Fruit fly (Drosophila melanogaster) whole organism, embryonic: ENCODE data around the gene Osi2.

Experiments
- Abd-B ChIP-seq: fragments of 200-800 bp; sonication (Bioruptor generic); optimal IDR thresholded peaks from 2 replicates; lab custom pipeline; 2018; ENCODE audit warnings: missing biosample characterization, mild to moderate bottlenecking, missing genetic modification characterization, moderate library complexity
- Awh ChIP-seq: fragments of 200-800 bp; sonication (Bioruptor generic); IDR thresholded peaks from 2 replicates; pipeline ENCODE4, ENCODE4 v1.3.6; 2022; ENCODE audit warnings: missing biosample characterization, missing genetic modification characterization
- B-H2 ChIP-seq: fragments of 200-800 bp; sonication (Bioruptor generic); optimal IDR thresholded peaks from 2 replicates; lab custom pipeline; 2018; ENCODE audit warnings: missing biosample characterization, mild to moderate bottlenecking, missing genetic modification characterization
- CG10209 ChIP-seq: fragments of 200-800 bp; sonication (Bioruptor generic); optimal IDR thresholded peaks from 3 replicates; lab custom pipeline; 2017; ENCODE audit warnings: missing biosample characterization, mild to moderate bottlenecking, missing genetic modification characterization, missing genetic modification reagents
- CG10959 ChIP-seq: fragments of 200-800 bp; sonication (Bioruptor generic); IDR thresholded peaks from 2 replicates; pipeline ENCODE4 v1.3.6; 2022; ENCODE audit warnings: missing biosample characterization, missing genetic modification characterization
- CG11085 ChIP-seq: fragments of 200-800 bp; sonication (Bioruptor generic); IDR thresholded peaks from 2 replicates; pipeline ENCODE4 v1.3.6; 2022; ENCODE audit warnings: missing biosample characterization, missing genetic modification characterization
- CG11456 ChIP-seq: fragments of 200-800 bp; sonication (Bioruptor generic); IDR thresholded peaks from 3 replicates; pipeline ENCODE4 v1.3.6; 2022; ENCODE audit warnings: missing biosample characterization, missing genetic modification characterization
- CG11504 ChIP-seq: fragments of 200-800 bp; sonication (Bioruptor generic); optimal IDR thresholded peaks from 3 replicates; lab custom pipeline; 2019; ENCODE audit warnings: missing biosample characterization, mild to moderate bottlenecking, missing genetic modification characterization, moderate library complexity
- CG12104 ChIP-seq: fragments of 200-800 bp; sonication (Bioruptor generic); optimal IDR thresholded peaks from 3 replicates; lab custom pipeline; 2016; ENCODE audit warnings: missing biosample characterization, missing genetic modification characterization
- CG14965 ChIP-seq: fragments of 200-800 bp; sonication (Bioruptor generic); optimal IDR thresholded peaks from 2 replicates; lab custom pipeline; 2016; ENCODE audit warnings: missing biosample characterization, missing genetic modification characterization, borderline replicate concordance
- CG16815 ChIP-seq: fragments of 200-800 bp; sonication (Bioruptor generic); optimal IDR thresholded peaks from 3 replicates; lab custom pipeline; 2017; ENCODE audit warnings: missing biosample characterization, mild to moderate bottlenecking, missing genetic modification characterization
- CG17568 ChIP-seq: fragments of 200-800 bp; sonication (Bioruptor generic); optimal IDR thresholded peaks from 2 replicates; lab custom pipeline; 2018; ENCODE audit warnings: missing biosample characterization, mild to moderate bottlenecking, missing genetic modification characterization, moderate library complexity
- CG2120 ChIP-seq: fragments of 200-800 bp; sonication (Bioruptor generic); optimal IDR thresholded peaks from 3 replicates; lab custom pipeline; 2016; ENCODE audit warnings: missing biosample characterization, missing genetic modification characterization
- CG2889 ChIP-seq: fragments of 200-800 bp; sonication (Bioruptor generic); IDR thresholded peaks from 3 replicates; pipeline ENCODE4 v1.3.6; 2022; ENCODE audit warnings: missing biosample characterization, missing genetic modification characterization
- CG32532 ChIP-seq: fragments of 200-800 bp; sonication (Bioruptor generic); IDR thresholded peaks from 2 replicates; pipeline ENCODE4 v1.3.6; 2022; ENCODE audit warnings: missing biosample characterization, missing genetic modification characterization
- CG32772 ChIP-seq: fragments of 200-800 bp; sonication (Bioruptor generic); IDR thresholded peaks from 2 replicates; pipeline ENCODE4 v1.3.6; 2022; ENCODE audit warnings: missing biosample characterization, missing genetic modification characterization
- CG3995 ChIP-seq: fragments of 200-800 bp; sonication (Bioruptor generic); optimal IDR thresholded peaks from 3 replicates; lab custom pipeline; 2016; ENCODE audit warnings: missing biosample characterization, missing genetic modification characterization
- CG42726 ChIP-seq: fragments of 200-800 bp; sonication (Bioruptor generic); IDR thresholded peaks from 2 replicates; pipeline ENCODE4 v1.3.6; 2022; ENCODE audit warnings: missing biosample characterization, missing genetic modification characterization; ENCODE audit not compliant: partially characterized antibody
- CG43689 ChIP-seq: fragments of 200-800 bp; sonication (Bioruptor generic); IDR thresholded peaks from 2 replicates; pipeline ENCODE4 v1.3.6; 2022; ENCODE audit warnings: missing biosample characterization, missing genetic modification characterization
- CG6765 ChIP-seq: fragments of 200-800 bp; sonication (Bioruptor generic); optimal IDR thresholded peaks from 3 replicates; lab custom pipeline; 2017; ENCODE audit warnings: missing biosample characterization, mild to moderate bottlenecking, missing genetic modification characterization
- CG7987 ChIP-seq: fragments of 200-800 bp; sonication (Bioruptor generic); optimal IDR thresholded peaks from 2 replicates; lab custom pipeline; 2018; ENCODE audit warnings: missing biosample characterization, mild to moderate bottlenecking, missing genetic modification characterization, moderate library complexity
- CG8765 ChIP-seq: fragments of 200-800 bp; sonication (Bioruptor generic); IDR thresholded peaks from 2 replicates; pipeline ENCODE4 v1.3.6; 2022; ENCODE audit warnings: missing biosample characterization, missing genetic modification characterization
- CG9609 ChIP-seq: fragments of 200-800 bp; sonication (Bioruptor generic); optimal IDR thresholded peaks from 3 replicates; lab custom pipeline; 2016; ENCODE audit warnings: missing biosample characterization, missing genetic modification characterization
- CkIIα-i1 ChIP-seq: fragments of 200-800 bp; sonication (Bioruptor generic); IDR thresholded peaks from 2 replicates; pipeline ENCODE4 v1.3.6; 2022; ENCODE audit warnings: missing biosample characterization, missing genetic modification characterization
- Dad ChIP-seq: fragments of 200-800 bp; sonication (Bioruptor generic); optimal IDR thresholded peaks from 3 replicates; lab custom pipeline; 2016; ENCODE audit warnings: missing biosample characterization, missing genetic modification characterization
- Ets65A ChIP-seq: fragments of 200-800 bp; sonication (Bioruptor generic); peaks from one replicate; lab custom pipeline; 2016; ENCODE audit warnings: missing biosample characterization, missing genetic modification characterization
- Fer1 ChIP-seq: fragments of 200-800 bp; sonication (Bioruptor generic); optimal IDR thresholded peaks from 2 replicates; lab custom pipeline; 2017; ENCODE audit warnings: missing biosample characterization, mild to moderate bottlenecking, missing genetic modification characterization
- Fer3 ChIP-seq: fragments of 200-800 bp; sonication (Bioruptor generic); optimal IDR thresholded peaks from 2 replicates; lab custom pipeline; 2018; ENCODE audit warnings: missing biosample characterization, mild to moderate bottlenecking, missing genetic modification characterization, moderate library complexity
- H2.0 ChIP-seq: fragments of 200-800 bp; sonication (Bioruptor generic); IDR thresholded peaks from 2 replicates; pipeline ENCODE4 v1.3.6; 2022; ENCODE audit warnings: missing biosample characterization, missing genetic modification characterization
- Jarid2 ChIP-seq: fragments of 200-800 bp; sonication (Bioruptor generic); optimal IDR thresholded peaks from 3 replicates; lab custom pipeline; 2017; ENCODE audit warnings: mild to moderate bottlenecking, missing biosample characterization, missing genetic modification reagents, missing genetic modification characterization
- Meics ChIP-seq: fragments of 200-800 bp; sonication (Bioruptor generic); optimal IDR thresholded peaks from 2 replicates; lab custom pipeline; 2017; ENCODE audit warnings: missing biosample characterization, mild to moderate bottlenecking, missing genetic modification characterization
- Nf-YA ChIP-seq: fragments of 200-800 bp; sonication (Bioruptor generic); IDR thresholded peaks from 2 replicates; pipeline ENCODE4 v1.3.6; 2022; ENCODE audit warnings: missing biosample characterization, missing genetic modification characterization
- Oaz ChIP-seq: fragments of 200-800 bp; sonication (Bioruptor generic); IDR thresholded peaks from 2 replicates; pipeline ENCODE4 v1.3.6; 2022; ENCODE audit warnings: missing biosample characterization, missing genetic modification characterization
- Ptx1 ChIP-seq: fragments of 200-800 bp; sonication (Bioruptor generic); IDR thresholded peaks from 2 replicates; pipeline ENCODE4 v1.3.6; 2022; ENCODE audit warnings: missing biosample characterization, missing genetic modification characterization
- Rfx ChIP-seq: fragments of 200-800 bp; sonication (Bioruptor generic); IDR thresholded peaks from 2 replicates; pipeline ENCODE4 v1.3.6; 2022; ENCODE audit warnings: missing biosample characterization, missing genetic modification characterization
- Xbp1 ChIP-seq: fragments of 200-800 bp; sonication (Bioruptor generic); optimal IDR thresholded peaks from 3 replicates; lab custom pipeline; 2016; ENCODE audit warnings: missing biosample characterization, mild to moderate bottlenecking, missing genetic modification characterization
- cad ChIP-seq: fragments of >200 bp; optimal IDR thresholded peaks from 2 replicates; lab custom pipeline; 2017; ENCODE audit warnings: missing biosample characterization, missing genetic modification characterization
- crc ChIP-seq: fragments of 200-800 bp; sonication (Bioruptor generic); optimal IDR thresholded peaks from 2 replicates; lab custom pipeline; 2016; ENCODE audit warnings: missing biosample characterization, missing genetic modification characterization
- crol ChIP-seq: fragments of 200-800 bp; sonication (Bioruptor generic); IDR thresholded peaks from 2 replicates; pipeline ENCODE4 v1.3.6; 2022; ENCODE audit warnings: missing biosample characterization, missing genetic modification characterization
- dm ChIP-seq: fragments of 200-800 bp; sonication (Bioruptor generic); optimal IDR thresholded peaks from 3 replicates; lab custom pipeline; 2016; ENCODE audit warnings: missing biosample characterization, missing genetic modification characterization
- gce ChIP-seq: fragments of 200-800 bp; sonication (Bioruptor generic); IDR thresholded peaks from 3 replicates; pipeline ENCODE4 v1.3.6; 2022; ENCODE audit warnings: missing biosample characterization, missing genetic modification characterization
- jing ChIP-seq: fragments of 200-800 bp; sonication (Bioruptor generic); optimal IDR thresholded peaks from 2 replicates; lab custom pipeline; 2018; ENCODE audit warnings: missing biosample characterization, mild to moderate bottlenecking, missing genetic modification characterization
- mam ChIP-seq: fragments of 200-800 bp; sonication (Bioruptor generic); optimal IDR thresholded peaks from 3 replicates; lab custom pipeline; 2016; ENCODE audit warnings: missing biosample characterization, missing genetic modification characterization
- pb ChIP-seq: fragments of 200-800 bp; sonication (Bioruptor generic); optimal IDR thresholded peaks from 3 replicates; lab custom pipeline; 2016; ENCODE audit warnings: missing biosample characterization, missing genetic modification characterization
- ranshi ChIP-seq: fragments of 200-800 bp; sonication (Bioruptor generic); IDR thresholded peaks from 2 replicates; pipeline ENCODE4 v1.3.6; 2022; ENCODE audit warnings: missing biosample characterization, missing genetic modification characterization
- repo ChIP-seq: fragments of 200-800 bp; sonication (Bioruptor generic); optimal IDR thresholded peaks from 2 replicates; lab custom pipeline; 2016; ENCODE audit warnings: missing biosample characterization, missing genetic modification characterization
- rib ChIP-seq: fragments of 200-800 bp; sonication (Bioruptor generic); IDR thresholded peaks from 2 replicates; pipeline ENCODE4 v1.3.6; 2022; ENCODE audit warnings: missing biosample characterization, missing genetic modification characterization
- shn ChIP-seq: fragments of 200-800 bp; sonication (Bioruptor generic); optimal IDR thresholded peaks from 3 replicates; lab custom pipeline; 2016; ENCODE audit warnings: missing biosample characterization, missing genetic modification characterization
- sqz ChIP-seq: fragments of 200-800 bp; sonication (Bioruptor generic); optimal IDR thresholded peaks from 3 replicates; lab custom pipeline; 2018; ENCODE audit warnings: missing biosample characterization, mild to moderate bottlenecking, missing genetic modification characterization
- stc ChIP-seq: fragments of 200-800 bp; sonication (Bioruptor generic); IDR thresholded peaks from 2 replicates; pipeline ENCODE4 v1.3.6; 2022; ENCODE audit warnings: missing biosample characterization, missing genetic modification characterization
- tna ChIP-seq: fragments of 200-800 bp; sonication (Bioruptor generic); IDR thresholded peaks from 2 replicates; pipeline ENCODE4 v1.3.6; 2022; ENCODE audit warnings: missing biosample characterization, missing genetic modification characterization; ENCODE audit not compliant: partially characterized antibody
- trem ChIP-seq: fragments of 200-800 bp; optimal IDR thresholded peaks from 3 replicates; lab custom pipeline; 2019; ENCODE audit warnings: missing biosample characterization, mild to moderate bottlenecking, missing genetic modification characterization, moderate library complexity

The Osi2 gene

DNA sequence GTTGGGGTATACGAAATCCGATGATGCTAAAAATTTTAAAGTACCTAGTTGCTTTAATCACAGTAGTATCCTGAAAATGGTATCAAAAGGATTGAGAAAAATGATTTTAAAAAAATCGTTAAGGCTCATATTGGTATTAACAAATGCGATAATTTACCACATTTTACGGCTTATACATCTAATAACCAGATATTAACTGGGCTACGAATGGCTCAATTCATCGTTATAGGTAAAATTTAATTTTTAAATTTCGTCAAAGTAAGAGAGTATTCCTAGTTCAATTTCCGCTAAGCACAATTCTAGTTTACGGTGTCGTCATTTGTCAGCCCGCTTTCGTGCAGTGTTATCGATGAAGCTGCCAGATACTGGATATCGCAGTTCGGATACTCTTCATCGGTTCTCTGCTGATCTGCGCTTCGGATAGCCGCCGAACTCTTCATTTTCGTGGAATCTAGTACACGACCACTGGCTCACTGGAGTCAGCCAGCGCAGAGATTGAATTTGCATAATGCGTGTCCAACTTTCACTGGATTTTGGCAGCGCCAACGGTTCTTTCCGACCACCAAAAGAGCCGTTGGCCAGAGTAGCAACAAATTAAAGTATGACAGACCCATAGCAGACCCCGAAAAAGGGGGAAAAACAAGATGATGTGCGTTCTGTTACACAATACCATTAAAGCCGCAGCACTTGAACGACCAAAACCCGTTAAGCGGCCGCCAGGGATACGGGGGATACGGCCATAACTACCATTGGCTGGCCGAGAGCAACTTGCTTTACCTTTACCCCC, 20.1 kb downstream of the Osi2 start (continued):
- TF ChIP-seq trem (tag; lab: Kevin White, UChicago) = peak; percentile 7
- TF ChIP-seq H2.0 (GFP tag; lab: Robert Waterston, UW) = no peak
- no peak for TF ChIP-seq CG3995 (GFP tag; lab: Kevin White, UChicago)
- TF ChIP-seq pb (GFP tag; lab: Kevin White, UChicago) = no peak
- no peak for TF ChIP-seq Awh (GFP tag; lab: Robert Waterston, UW)
- TF ChIP-seq CG16815 (GFP tag; lab: Kevin White, UChicago) = no peak
- TF ChIP-seq CG32772 = no peak
- TF ChIP-seq B-H2 (GFP tag; lab: Kevin White, UChicago) = no peak
- TF ChIP-seq crol (GFP tag; lab: Robert Waterston, UW) = no peak
- no peak for TF ChIP-seq Meics (GFP tag; lab: Kevin White, UChicago)
- no peak for TF ChIP-seq Fer3
- no peak for TF ChIP-seq CG2889 (GFP tag; lab: Robert Waterston, UW)
- TF ChIP-seq CG17568 (GFP tag; lab: Kevin White, UChicago) = no peak
- TF ChIP-seq CG2120 (GFP tag; lab: Kevin White, UChicago) = no peak
- no peak for TF ChIP-seq CG6765
- TF ChIP-seq Ets65A (GFP tag; lab: Kevin White, UChicago) = peak; percentile 56
- no peak for TF ChIP-seq CG10209 (GFP tag; lab: Kevin White, UChicago)
- TF ChIP-seq shn (GFP tag; lab: Kevin White, UChicago) = no peak
- peak; percentile 59 for TF ChIP-seq CG11504
- no peak for TF ChIP-seq CG14965 (GFP tag; lab: Kevin White, UChicago)
- TF ChIP-seq Fer1 (GFP tag; lab: Kevin White, UChicago) = no peak
- no peak for TF ChIP-seq CkIIα-i1
- no peak for TF ChIP-seq CG9609 (GFP tag; lab: Kevin White, UChicago)
- TF ChIP-seq Ptx1 (GFP tag; lab: Robert Waterston, UW) = no peak
- TF ChIP-seq Xbp1 (GFP tag; lab: Kevin White, UChicago) = peak; percentile 19
- no peak for TF ChIP-seq dm (GFP tag; lab: Kevin White, UChicago)
- TF ChIP-seq CG43689 (GFP tag; lab: Robert Waterston, UW) = no peak
- no peak for TF ChIP-seq Oaz (GFP tag; lab: Robert Waterston, UW)
- TF ChIP-seq CG7987 (GFP tag; lab: Kevin White, UChicago) = no peak
- TF ChIP-seq ranshi (GFP tag; lab: Robert Waterston, UW) = no peak
- TF ChIP-seq CG8765 (GFP tag; lab: Robert Waterston, UW) = no peak
- TF ChIP-seq Rfx (GFP tag; lab: Robert Waterston, UW) = no peak
- TF ChIP-seq CG10959 (GFP tag; lab: Robert Waterston, UW) = no peak
- TF ChIP-seq mam (GFP tag; lab: Kevin White, UChicago) = no peak
- TF ChIP-seq sqz (GFP tag; lab: Kevin White, UChicago) = no peak
- no peak for TF ChIP-seq Jarid2 (GFP tag; lab: Kevin White, UChicago)
- no peak for TF ChIP-seq tna (GFP tag; lab: Robert Waterston, UW)
- TF ChIP-seq jing (GFP tag; lab: Kevin White, UChicago) = no peak
- TF ChIP-seq CG42726 = no peak
- no peak for TF ChIP-seq repo (GFP tag; lab: Kevin White, UChicago)
- TF ChIP-seq CG11456 (GFP tag; lab: Robert Waterston, UW) = no peak
- TF ChIP-seq rib (GFP tag; lab: Robert Waterston, UW) = no peak
- no peak for TF ChIP-seq CG32532
- no peak for TF ChIP-seq CG12104
- TF ChIP-seq Nf-YA (GFP tag; lab: Robert Waterston, UW) = no peak
- TF ChIP-seq stc (GFP tag; lab: Robert Waterston, UW) = no peak
- TF ChIP-seq gce (GFP tag; lab: Robert Waterston, UW) = no peak
- no peak for TF ChIP-seq crc (GFP tag; lab: Kevin White, UChicago)
- no peak for TF ChIP-seq cad
- TF ChIP-seq Dad (GFP tag; lab: Kevin White, UChicago) = no peak
- TF ChIP-seq Abd-B (GFP tag; lab: Kevin White, UChicago) = no peak
- no peak for TF ChIP-seq CG11085 (GFP tag; lab: Robert Waterston, UW)
